Fruit fly (Drosophila melanogaster) whole organism, embryonic: ENCODE results near the gene mus302.

ENCODE experiments used
- Bgb ChIP-seq: fragments of 200-800 bp; sonication (Bioruptor generic); IDR thresholded peaks from 2 replicates; pipeline ENCODE4 v1.3.6; 2022; ENCODE audit warnings: missing biosample characterization, missing genetic modification characterization; ENCODE audit not compliant: partially characterized antibody
- CG11456 ChIP-seq: fragments of 200-800 bp; sonication (Bioruptor generic); IDR thresholded peaks from 3 replicates; pipeline ENCODE4 v1.3.6; 2022; ENCODE audit warnings: missing biosample characterization, missing genetic modification characterization
- CG12659 ChIP-seq: fragments of 200-800 bp; sonication (Bioruptor generic); optimal IDR thresholded peaks from 3 replicates; lab custom pipeline; 2017; ENCODE audit warnings: mild to moderate bottlenecking, missing biosample characterization, missing genetic modification reagents, missing genetic modification characterization
- CG15073 ChIP-seq: fragments of 200-800 bp; sonication (Bioruptor generic); optimal IDR thresholded peaks from 2 replicates; lab custom pipeline; 2016; ENCODE audit warnings: missing biosample characterization, missing genetic modification characterization
- CG15601 ChIP-seq: fragments of 200-800 bp; sonication (Bioruptor generic); optimal IDR thresholded peaks from 3 replicates; lab custom pipeline; 2019; ENCODE audit warnings: missing biosample characterization, mild to moderate bottlenecking, missing genetic modification characterization, moderate library complexity
- CG17829 ChIP-seq: fragments of 200-800 bp; optimal IDR thresholded peaks from 2 replicates; lab custom pipeline; 2019; ENCODE audit warnings: missing biosample characterization, mild to moderate bottlenecking, missing genetic modification characterization, moderate library complexity
- CG18619 ChIP-seq: fragments of 200-800 bp; sonication (Bioruptor generic); optimal IDR thresholded peaks from 3 replicates; lab custom pipeline; 2017; ENCODE audit warnings: missing biosample characterization, mild to moderate bottlenecking, missing genetic modification characterization
- CG2199 ChIP-seq: fragments of 200-800 bp; sonication (Bioruptor generic); IDR thresholded peaks from 3 replicates; pipeline ENCODE4 v1.3.6; 2022; ENCODE audit warnings: missing biosample characterization, missing genetic modification characterization
- CG31441 ChIP-seq: fragments of 200-800 bp; sonication (Bioruptor generic); IDR thresholded peaks from 2 replicates; pipeline ENCODE4 v1.3.6; 2022; ENCODE audit warnings: missing biosample characterization, missing genetic modification characterization
- CG33557 ChIP-seq: fragments of 200-800 bp; sonication (Bioruptor generic); optimal IDR thresholded peaks from 2 replicates; lab custom pipeline; 2019; ENCODE audit warnings: missing biosample characterization, mild to moderate bottlenecking, missing genetic modification characterization, moderate library complexity
- CG4424 ChIP-seq: fragments of 200-800 bp; sonication (Bioruptor generic); optimal IDR thresholded peaks from 3 replicates; lab custom pipeline; 2016; ENCODE audit warnings: missing biosample characterization, missing genetic modification characterization
- CG4617 ChIP-seq: fragments of 200-800 bp; sonication (Bioruptor generic); optimal IDR thresholded peaks from 3 replicates; lab custom pipeline; 2016; ENCODE audit warnings: missing biosample characterization, missing genetic modification characterization, borderline replicate concordance
- CG6654 ChIP-seq: fragments of 200-800 bp; sonication (Bioruptor generic); optimal IDR thresholded peaks from 2 replicates; lab custom pipeline; 2017; ENCODE audit warnings: missing biosample characterization, mild to moderate bottlenecking, missing genetic modification characterization
- CG7271 ChIP-seq: fragments of 200-800 bp; sonication (Bioruptor generic); optimal IDR thresholded peaks from 2 replicates; lab custom pipeline; 2018; ENCODE audit warnings: missing biosample characterization, mild to moderate bottlenecking, missing genetic modification characterization, moderate library complexity
- CG7556 ChIP-seq: fragments of 200-800 bp; sonication (Bioruptor generic); optimal IDR thresholded peaks from 2 replicates; lab custom pipeline; 2017; ENCODE audit warnings: missing biosample characterization, mild to moderate bottlenecking, missing genetic modification characterization
- CG9876 ChIP-seq: fragments of 200-800 bp; sonication (Bioruptor generic); optimal IDR thresholded peaks from 2 replicates; lab custom pipeline; 2016; ENCODE audit warnings: missing biosample characterization, missing genetic modification characterization
- CG9932 ChIP-seq: fragments of 200-800 bp; sonication (Bioruptor generic); IDR thresholded peaks from 2 replicates; pipeline ENCODE4 v1.3.6; 2022; ENCODE audit warnings: missing biosample characterization, missing genetic modification characterization
- Chrac-16 ChIP-seq: fragments of 200-800 bp; sonication (Bioruptor generic); optimal IDR thresholded peaks from 3 replicates; lab custom pipeline; 2016; ENCODE audit warnings: missing biosample characterization, missing genetic modification characterization
- D ChIP-seq, 2 experiments: fragments of 200-800 bp in 1 of 2; fragments of >200 bp in 1 of 2; sonication (Bioruptor generic) in 1 of 2; optimal IDR thresholded peaks; 2 replicates in 1 of 2; 3 replicates in 1 of 2; lab custom pipeline; 2017; ENCODE audit warnings: mild to moderate bottlenecking in 1 of 2, missing biosample characterization in 1 of 2, missing genetic modification characterization in 1 of 2, missing genetic modification reagents in 1 of 2
- Dbx ChIP-seq: fragments of 200-800 bp; sonication (Bioruptor generic); IDR thresholded peaks from 3 replicates; pipeline ENCODE4 v1.3.6; 2022; ENCODE audit warnings: missing biosample characterization, missing genetic modification characterization
- Doc3 ChIP-seq: fragments of 200-800 bp; sonication (Bioruptor generic); IDR thresholded peaks from 3 replicates; pipeline ENCODE4 v1.3.6; 2022; ENCODE audit warnings: missing biosample characterization, missing genetic modification characterization; ENCODE audit not compliant: partially characterized antibody
- ERR ChIP-seq: fragments of 200-800 bp; sonication (Bioruptor generic); optimal IDR thresholded peaks from 2 replicates; lab custom pipeline; 2016; ENCODE audit warnings: missing biosample characterization, missing genetic modification characterization
- Elba2 ChIP-seq: fragments of 200-800 bp; sonication (Bioruptor generic); optimal IDR thresholded peaks from 3 replicates; lab custom pipeline; 2016; ENCODE audit warnings: missing biosample characterization, missing genetic modification characterization
- Fer1 ChIP-seq: fragments of 200-800 bp; sonication (Bioruptor generic); optimal IDR thresholded peaks from 2 replicates; lab custom pipeline; 2017; ENCODE audit warnings: missing biosample characterization, mild to moderate bottlenecking, missing genetic modification characterization
- Gug ChIP-seq: fragments of 200-800 bp; sonication (Bioruptor generic); IDR thresholded peaks from 4 replicates; pipeline ENCODE4 v1.3.6; 2022; ENCODE audit warnings: missing biosample characterization, missing genetic modification characterization
- H15 ChIP-seq: fragments of 200-800 bp; sonication (Bioruptor generic); IDR thresholded peaks from 3 replicates; pipeline ENCODE4 v1.3.6; 2022; ENCODE audit warnings: missing biosample characterization, missing genetic modification characterization
- NFAT ChIP-seq: fragments of 200-800 bp; sonication (Bioruptor generic); IDR thresholded peaks from 2 replicates; pipeline ENCODE4 v1.3.6; 2022; ENCODE audit warnings: missing biosample characterization, missing genetic modification characterization
- Nf-YA ChIP-seq: fragments of 200-800 bp; sonication (Bioruptor generic); IDR thresholded peaks from 2 replicates; pipeline ENCODE4 v1.3.6; 2022; ENCODE audit warnings: missing biosample characterization, missing genetic modification characterization
- Opbp ChIP-seq: fragments of 200-800 bp; sonication (Bioruptor generic); IDR thresholded peaks from 3 replicates; pipeline ENCODE4 v1.3.6; 2022; ENCODE audit warnings: missing biosample characterization, missing genetic modification characterization; ENCODE audit not compliant: partially characterized antibody
- Sin3A ChIP-seq: fragments of >200 bp; optimal IDR thresholded peaks from 2 replicates; lab custom pipeline; 2018
- Sry-δ ChIP-seq: fragments of 200-800 bp; sonication (Bioruptor generic); optimal IDR thresholded peaks from 2 replicates; lab custom pipeline; 2016; ENCODE audit warnings: missing biosample characterization, missing genetic modification characterization
- Ssrp ChIP-seq: fragments of 200-800 bp; sonication (Bioruptor generic); optimal IDR thresholded peaks from 2 replicates; lab custom pipeline; 2018; ENCODE audit warnings: missing biosample characterization, mild to moderate bottlenecking, missing genetic modification characterization, moderate library complexity
- Trl ChIP-seq, 3 experiments: fragments of >200 bp in 2 of 3; fragments of 200-800 bp in 1 of 3; sonication (Bioruptor generic) in 1 of 3; optimal IDR thresholded peaks; 2 replicates in 1 of 3; 3 replicates in 2 of 3; lab custom pipeline; 2016 to 2017; ENCODE audit warnings: missing biosample characterization in 1 of 3, missing genetic modification characterization in 1 of 3
- abd-A ChIP-seq: fragments of 200-800 bp; sonication (Bioruptor generic); optimal IDR thresholded peaks from 3 replicates; lab custom pipeline; 2019; ENCODE audit warnings: missing biosample characterization, mild to moderate bottlenecking, missing genetic modification characterization, moderate library complexity
- al ChIP-seq: fragments of 200-800 bp; sonication (Bioruptor generic); IDR thresholded peaks from 2 replicates; pipeline ENCODE4 v1.3.6; 2022; ENCODE audit warnings: missing biosample characterization, missing genetic modification characterization
- ato ChIP-seq: fragments of 200-800 bp; sonication (Bioruptor generic); IDR thresholded peaks from 2 replicates; pipeline ENCODE4 v1.3.6; 2022; ENCODE audit warnings: missing biosample characterization, missing genetic modification characterization; ENCODE audit not compliant: partially characterized antibody
- az2 ChIP-seq: fragments of 200-800 bp; sonication (Bioruptor generic); optimal IDR thresholded peaks from 3 replicates; lab custom pipeline; 2016; ENCODE audit warnings: missing biosample characterization, missing genetic modification characterization
- dmrt99B ChIP-seq: fragments of 200-800 bp; sonication (Bioruptor generic); optimal IDR thresholded peaks from 2 replicates; lab custom pipeline; 2018; ENCODE audit warnings: missing biosample characterization, mild to moderate bottlenecking, missing genetic modification characterization, moderate library complexity
- ewg ChIP-seq: fragments of 200-800 bp; sonication (Bioruptor generic); optimal IDR thresholded peaks from 3 replicates; lab custom pipeline; 2017; ENCODE audit warnings: mild to moderate bottlenecking, missing biosample characterization, missing genetic modification reagents, missing genetic modification characterization
- fd3F ChIP-seq: fragments of 200-800 bp; sonication (Bioruptor generic); optimal IDR thresholded peaks from 2 replicates; lab custom pipeline; 2018; ENCODE audit warnings: missing biosample characterization, mild to moderate bottlenecking, missing genetic modification characterization, moderate library complexity
- her ChIP-seq: fragments of 200-800 bp; sonication (Bioruptor generic); optimal IDR thresholded peaks from 2 replicates; lab custom pipeline; 2016; ENCODE audit warnings: missing biosample characterization, missing genetic modification characterization
- kay ChIP-seq: fragments of 200-800 bp; sonication (Bioruptor generic); optimal IDR thresholded peaks from 2 replicates; lab custom pipeline; 2016; ENCODE audit warnings: missing biosample characterization, missing genetic modification characterization
- kni ChIP-seq: fragments of 200-800 bp; sonication (Bioruptor generic); optimal IDR thresholded peaks from 3 replicates; lab custom pipeline; 2017; ENCODE audit warnings: mild to moderate bottlenecking, missing biosample characterization, missing genetic modification reagents, missing genetic modification characterization
- pfk ChIP-seq: fragments of 200-800 bp; sonication (Bioruptor generic); optimal IDR thresholded peaks from 2 replicates; lab custom pipeline; 2018; ENCODE audit warnings: missing biosample characterization, mild to moderate bottlenecking, missing genetic modification characterization, moderate library complexity
- run ChIP-seq: fragments of 200-800 bp; sonication (Bioruptor generic); optimal IDR thresholded peaks from 3 replicates; lab custom pipeline; 2018; ENCODE audit warnings: missing biosample characterization, mild to moderate bottlenecking, missing genetic modification characterization
- sens ChIP-seq: fragments of 200-800 bp; sonication (Bioruptor generic); peaks from one replicate; lab custom pipeline; 2016; ENCODE audit warnings: missing biosample characterization, missing genetic modification characterization
- sisA ChIP-seq: fragments of 200-800 bp; sonication (Bioruptor generic); IDR thresholded peaks from 2 replicates; pipeline ENCODE4 v1.3.6; 2022; ENCODE audit warnings: missing biosample characterization, missing genetic modification characterization
- slbo ChIP-seq: fragments of 200-800 bp; sonication (Bioruptor generic); IDR thresholded peaks from 2 replicates; pipeline ENCODE4 v1.3.6; 2022; ENCODE audit warnings: missing biosample characterization, missing genetic modification characterization
- tgo ChIP-seq: fragments of 200-800 bp; sonication (Bioruptor generic); IDR thresholded peaks from 3 replicates; pipeline ENCODE4 v1.3.6; 2022; ENCODE audit warnings: missing biosample characterization, missing genetic modification characterization
- unpg ChIP-seq: fragments of 200-800 bp; sonication (Bioruptor generic); optimal IDR thresholded peaks from 3 replicates; lab custom pipeline; 2018; ENCODE audit warnings: missing biosample characterization, mild to moderate bottlenecking, missing genetic modification characterization, moderate library complexity

Gene mus302

dm6 chr3L:16779704-16780173 is at the start of gene mus302, which contains the start of gene CG9705:
Gene mus302, minus strand, starts transcription at chr3L:16779736.
Gene CG9705, plus strand, starts transcription at chr3L:16780100.
- peak; percentile 22 for TF ChIP-seq fd3F (GFP tag; lab: Kevin White, UChicago)
- TF ChIP-seq CG4617 (GFP tag; lab: Kevin White, UChicago): peak; percentile 53
- TF ChIP-seq CG7556 (GFP tag; lab: Kevin White, UChicago): peak; percentile 28
- TF ChIP-seq sens (GFP tag; lab: Kevin White, UChicago): peak; percentile 77
- TF ChIP-seq Sin3A: peak; percentile 60
- peak; percentile 69; the same call in 1 of the 3 replicates for TF ChIP-seq Doc3 (GFP tag; lab: Robert Waterston, UW)
- peak; percentile 24 for TF ChIP-seq ewg
- TF ChIP-seq unpg (GFP tag; lab: Kevin White, UChicago): peak; percentile 27
- TF ChIP-seq kni (GFP tag; lab: Kevin White, UChicago): no peak
- peak; percentile 59 for TF ChIP-seq tgo (GFP tag; lab: Robert Waterston, UW)
- peak; percentile 79 for TF ChIP-seq Sry-δ (GFP tag; lab: Kevin White, UChicago)
- TF ChIP-seq H15 (GFP tag; lab: Robert Waterston, UW): 0 out of 3 replicates have a peak, but pooled peaks have one; percentile 26
- TF ChIP-seq al (GFP tag; lab: Robert Waterston, UW): peak; percentile 39; the same call in 1 of the 2 replicates
- 0 out of 3 replicates have a peak, but pooled peaks have one; percentile 23 for TF ChIP-seq Dbx (GFP tag; lab: Robert Waterston, UW)
- TF ChIP-seq CG7271: peak; percentile 62
- peak; percentile 7; the same call in 2 of the 3 replicates for TF ChIP-seq Opbp (GFP tag; lab: Robert Waterston, UW)
- TF ChIP-seq Bgb: no peak; the same call in none of the 2 replicates
- no peak for TF ChIP-seq CG2199 (GFP tag; lab: Robert Waterston, UW)
- no peak for TF ChIP-seq pfk (GFP tag; lab: Kevin White, UChicago)
- peak; percentile 54 for TF ChIP-seq CG4424 (GFP tag; lab: Kevin White, UChicago)
- no peak for TF ChIP-seq kay (GFP tag; lab: Kevin White, UChicago)
- TF ChIP-seq CG9876 (GFP tag; lab: Kevin White, UChicago): no peak
- peak; percentile 48 for TF ChIP-seq az2 (GFP tag; lab: Kevin White, UChicago)
- no peak for TF ChIP-seq Gug
- TF ChIP-seq Ssrp (tag; lab: Kevin White, UChicago): peak; percentile 56
- TF ChIP-seq CG31441 (GFP tag; lab: Robert Waterston, UW): peak; percentile 73
- TF ChIP-seq run (tag; lab: Kevin White, UChicago): no peak
- TF ChIP-seq Chrac-16 (GFP tag; lab: Kevin White, UChicago): peak; percentile 30
- TF ChIP-seq dmrt99B (tag; lab: Kevin White, UChicago): no peak
- no peak for TF ChIP-seq CG6654
- TF ChIP-seq abd-A (tag; lab: Kevin White, UChicago): no peak
- peak; percentile 17 for TF ChIP-seq CG18619
- peak; percentile 36 for TF ChIP-seq CG15601 (tag; lab: Kevin White, UChicago)
- TF ChIP-seq Trl (optimal IDR thresholded peaks at IDR 0.05; lab: Kevin White, UChicago): no peak
- TF ChIP-seq Trl (GFP tag; optimal IDR thresholded peaks at IDR 0.05; lab: Kevin White, UChicago): no peak
- no peak for TF ChIP-seq Fer1 (GFP tag; lab: Kevin White, UChicago)
- TF ChIP-seq CG33557 (GFP tag; lab: Kevin White, UChicago): peak; percentile 38
- TF ChIP-seq slbo (GFP tag; lab: Robert Waterston, UW): peak; percentile 78
- TF ChIP-seq D (optimal IDR thresholded peaks at IDR 0.05; lab: Kevin White, UChicago): no peak
- no peak for TF ChIP-seq D (GFP tag; optimal IDR thresholded peaks at IDR 0.05; lab: Kevin White, UChicago)
- TF ChIP-seq sisA (GFP tag; lab: Robert Waterston, UW): no peak
- TF ChIP-seq ato (GFP tag; lab: Robert Waterston, UW): no peak
- TF ChIP-seq CG9932 (GFP tag; lab: Robert Waterston, UW): peak; percentile 73
- no peak for TF ChIP-seq her (GFP tag; lab: Kevin White, UChicago)
- TF ChIP-seq CG15073: no peak
- no peak for TF ChIP-seq Nf-YA
- TF ChIP-seq CG17829 (tag; lab: Kevin White, UChicago): peak; percentile 63
- peak; percentile 67 for TF ChIP-seq CG12659 (GFP tag; lab: Kevin White, UChicago)
- TF ChIP-seq CG11456: 0 out of 3 replicates have a peak, but pooled peaks have one; percentile 23
- TF ChIP-seq ERR (GFP tag; lab: Kevin White, UChicago): no peak
- TF ChIP-seq NFAT: no peak
- TF ChIP-seq Elba2 (GFP tag; lab: Kevin White, UChicago): peak; percentile 32
